Worm (Caenorhabditis elegans): ENCODE data around the gene B0563.6.

DNA sequence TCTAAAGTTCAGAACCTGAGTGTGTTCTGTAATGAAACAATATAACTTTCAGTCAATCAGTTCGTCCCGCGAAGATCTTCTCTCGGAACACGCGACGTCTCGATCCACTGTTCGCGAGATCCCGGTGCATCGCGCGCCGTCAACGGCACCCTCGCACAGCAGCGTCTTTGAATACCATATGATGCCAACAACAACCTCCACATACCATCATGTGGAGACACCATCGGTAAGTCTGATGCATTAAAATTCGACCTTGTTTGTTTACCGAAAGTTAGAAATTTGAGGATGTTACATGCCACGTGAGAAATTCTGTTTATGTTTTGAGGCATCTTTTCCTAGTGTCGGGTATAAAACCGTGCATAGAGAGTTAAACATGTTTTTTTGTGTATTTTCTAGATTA lies 33.9 kb upstream of the B0563.6 start:
- no peak for TF ChIP-seq nhr-25 (tag; optimal IDR thresholded peaks at IDR 0.05; ENCODE audit: borderline replicate concordance, insufficient read depth)
- no peak for TF ChIP-seq zag-1 (tag; optimal IDR thresholded peaks at IDR 0.05)
- TF ChIP-seq lin-39 (tag; optimal IDR thresholded peaks at IDR 0.05) = no peak
- no peak for TF ChIP-seq dpl-1 (GFP tag; optimal IDR thresholded peaks at IDR 0.05)
- no peak for TF ChIP-seq ceh-82 (tag; optimal IDR thresholded peaks at IDR 0.05)
- TF ChIP-seq nhr-77 (tag; optimal IDR thresholded peaks at IDR 0.05) = no peak

All from whole organism, L4 larva.